Fruit fly (Drosophila melanogaster) whole organism, pupa: Measurements from ENCODE around the gene Or65a.
A peak's percentile ranks its signal among the peaks of the same experiment; 100 is the strongest.

ENCODE experiments used
- CG12605 ChIP-seq: fragments of 200-800 bp; sonication (Bioruptor generic); IDR thresholded peaks from 2 replicates; pipeline ENCODE4 v1.3.6; 2022; ENCODE audit warnings: missing biosample characterization, missing genetic modification characterization
- CG13204 ChIP-seq: fragments of 200-800 bp; sonication (Bioruptor generic); optimal IDR thresholded peaks from 2 replicates; lab custom pipeline; 2018; ENCODE audit warnings: missing biosample characterization, mild to moderate bottlenecking, missing genetic modification characterization, moderate library complexity
- CG32121 ChIP-seq: fragments of 200-800 bp; sonication (Bioruptor generic); IDR thresholded peaks from 2 replicates; pipeline ENCODE4 v1.3.6; 2022; ENCODE audit warnings: missing biosample characterization, missing genetic modification characterization
- CG4496 ChIP-seq: fragments of 200-800 bp; sonication (Bioruptor generic); IDR thresholded peaks from 3 replicates; pipeline ENCODE4 v1.3.6; 2022; ENCODE audit warnings: missing biosample characterization, missing genetic modification characterization
- CG8301 ChIP-seq: fragments of 200-800 bp; sonication (Bioruptor generic); optimal IDR thresholded peaks from 2 replicates; lab custom pipeline; 2018; ENCODE audit warnings: missing biosample characterization, mild to moderate bottlenecking, missing genetic modification characterization
- CG9948 ChIP-seq: fragments of 200-800 bp; sonication (Bioruptor generic); optimal IDR thresholded peaks from 2 replicates; lab custom pipeline; 2018; ENCODE audit warnings: missing biosample characterization, mild to moderate bottlenecking, missing genetic modification characterization, moderate library complexity
- D1 ChIP-seq: fragments of 200-800 bp; sonication (Bioruptor generic); optimal IDR thresholded peaks from 2 replicates; lab custom pipeline; 2018; ENCODE audit warnings: missing biosample characterization, mild to moderate bottlenecking, missing genetic modification characterization, moderate library complexity
- EcR ChIP-seq: fragments of 200-800 bp; sonication (Bioruptor generic); optimal IDR thresholded peaks from 3 replicates; lab custom pipeline; 2019; ENCODE audit warnings: missing biosample characterization, missing genetic modification characterization, mild to moderate bottlenecking, moderate library complexity, missing genetic modification reagents
- Pif1A ChIP-seq: fragments of 200-800 bp; sonication (Bioruptor generic); optimal IDR thresholded peaks from 3 replicates; lab custom pipeline; 2016; ENCODE audit warnings: missing biosample characterization, missing genetic modification characterization
- Snoo ChIP-seq: fragments of 200-800 bp; sonication (Bioruptor generic); optimal IDR thresholded peaks from 3 replicates; lab custom pipeline; 2017; ENCODE audit warnings: missing biosample characterization, mild to moderate bottlenecking, missing genetic modification characterization, inconsistent platforms
- fd96Ca ChIP-seq: fragments of 200-800 bp; sonication (Bioruptor generic); IDR thresholded peaks from 3 replicates; pipeline ENCODE4 v1.3.6; 2022; ENCODE audit warnings: missing biosample characterization, missing genetic modification characterization

- TF ChIP-seq CG12605 (GFP tag; lab: Robert Waterston, UW) (no peak), CG13204 (GFP tag; lab: Kevin White, UChicago) (no peak), fd96Ca (GFP tag; lab: Robert Waterston, UW) (no peak), D1 (no peak), CG8301 (no peak), EcR (GFP tag; lab: Kevin White, UChicago) (no peak), Pif1A (GFP tag; lab: Kevin White, UChicago) (no peak), Snoo (tag; lab: Kevin White, UChicago) (peak; percentile 11), CG9948 (tag; lab: Kevin White, UChicago) (no peak), CG4496 (GFP tag; lab: Robert Waterston, UW) (no peak), CG32121 (no peak)
Observed at dm6 chr3L:6315693-6316092, 4.7 kb upstream of the Or65a start.
